Fruit fly (Drosophila melanogaster) whole organism, prepupa: ENCODE measurements around the gene Gyc88E.

Experiments
- Blimp-1 ChIP-seq: fragments of 200-800 bp; sonication (Bioruptor generic); optimal IDR thresholded peaks from 3 replicates; lab custom pipeline; 2017; ENCODE audit warnings: missing biosample characterization, missing genetic modification characterization, mild to moderate bottlenecking, moderate library complexity, missing genetic modification reagents
- CG10631 ChIP-seq: fragments of 200-800 bp; sonication (Bioruptor generic); optimal IDR thresholded peaks from 2 replicates; lab custom pipeline; 2016; ENCODE audit warnings: missing biosample characterization, missing genetic modification characterization
- CG10669 ChIP-seq: fragments of 200-800 bp; sonication (Bioruptor generic); optimal IDR thresholded peaks from 3 replicates; lab custom pipeline; 2018; ENCODE audit warnings: missing biosample characterization, mild to moderate bottlenecking, missing genetic modification characterization, moderate library complexity
- CG11294 ChIP-seq: fragments of 200-800 bp; sonication (Bioruptor generic); IDR thresholded peaks from 2 replicates; pipeline ENCODE4 v1.3.6; 2022; ENCODE audit warnings: missing biosample characterization, missing genetic modification characterization
- CG11762 ChIP-seq: fragments of 200-800 bp; sonication (Bioruptor generic); optimal IDR thresholded peaks from 3 replicates; lab custom pipeline; 2016; ENCODE audit warnings: missing biosample characterization, missing genetic modification characterization; ENCODE audit not compliant: insufficient read depth
- CG11902 ChIP-seq: fragments of 200-800 bp; sonication (Bioruptor generic); optimal IDR thresholded peaks from 3 replicates; lab custom pipeline; 2016; ENCODE audit warnings: missing biosample characterization, missing genetic modification characterization
- CG15336 ChIP-seq: fragments of 200-800 bp; sonication (Bioruptor generic); IDR thresholded peaks from 2 replicates; pipeline ENCODE4 v1.3.6; 2022; ENCODE audit warnings: missing biosample characterization, missing genetic modification characterization
- CG16779 ChIP-seq: fragments of 200-800 bp; sonication (Bioruptor generic); optimal IDR thresholded peaks from 3 replicates; lab custom pipeline; 2017; ENCODE audit warnings: missing biosample characterization, mild to moderate bottlenecking, missing genetic modification characterization
- CG32006 ChIP-seq: fragments of 200-800 bp; sonication (Bioruptor generic); optimal IDR thresholded peaks from 3 replicates; lab custom pipeline; 2017; ENCODE audit warnings: missing biosample characterization, mild to moderate bottlenecking, missing genetic modification characterization
- CG34406 ChIP-seq: fragments of 200-800 bp; sonication (Bioruptor generic); optimal IDR thresholded peaks from 3 replicates; lab custom pipeline; 2016; ENCODE audit warnings: missing biosample characterization, missing genetic modification characterization
- CG3919 ChIP-seq: fragments of 200-800 bp; sonication (Bioruptor generic); optimal IDR thresholded peaks from 3 replicates; lab custom pipeline; 2016; ENCODE audit warnings: missing biosample characterization, missing genetic modification characterization
- CG6163 ChIP-seq: fragments of 200-800 bp; sonication (Bioruptor generic); IDR thresholded peaks from 3 replicates; pipeline ENCODE4 v1.3.6; 2022; ENCODE audit warnings: missing biosample characterization, missing genetic modification characterization
- CG6276 ChIP-seq: fragments of 200-800 bp; sonication (Bioruptor generic); optimal IDR thresholded peaks from 2 replicates; lab custom pipeline; 2017; ENCODE audit warnings: missing biosample characterization, mild to moderate bottlenecking, missing genetic modification characterization
- CG6792 ChIP-seq: fragments of 200-800 bp; sonication (Bioruptor generic); optimal IDR thresholded peaks from 3 replicates; lab custom pipeline; 2016; ENCODE audit warnings: missing biosample characterization, missing genetic modification characterization
- CG6854 ChIP-seq: fragments of 200-800 bp; sonication (Bioruptor generic); optimal IDR thresholded peaks from 2 replicates; lab custom pipeline; 2017; ENCODE audit warnings: missing biosample characterization, mild to moderate bottlenecking, missing genetic modification characterization
- CG7368 ChIP-seq: fragments of 200-800 bp; sonication (Bioruptor generic); optimal IDR thresholded peaks from 3 replicates; lab custom pipeline; 2016; ENCODE audit warnings: missing biosample characterization, missing genetic modification characterization
- CG8119 ChIP-seq: fragments of 200-800 bp; sonication (Bioruptor generic); IDR thresholded peaks from 3 replicates; pipeline ENCODE4 v1.3.6; 2022; ENCODE audit warnings: missing biosample characterization, missing genetic modification characterization
- CG8319 ChIP-seq: fragments of 200-800 bp; sonication (Bioruptor generic); optimal IDR thresholded peaks from 3 replicates; lab custom pipeline; 2016; ENCODE audit warnings: missing biosample characterization, missing genetic modification characterization
- CG8632 ChIP-seq: fragments of 200-800 bp; sonication (Bioruptor generic); optimal IDR thresholded peaks from 3 replicates; lab custom pipeline; 2016; ENCODE audit warnings: missing biosample characterization, missing genetic modification characterization
- Eip78C ChIP-seq: fragments of 200-800 bp; sonication (Bioruptor generic); peaks from one replicate; lab custom pipeline; 2016; ENCODE audit warnings: missing biosample characterization, missing genetic modification characterization
- Ets21C ChIP-seq: fragments of 200-800 bp; sonication (Bioruptor generic); optimal IDR thresholded peaks from 3 replicates; lab custom pipeline; 2016; ENCODE audit warnings: missing biosample characterization, missing genetic modification characterization
- Ets96B ChIP-seq: fragments of 200-800 bp; optimal IDR thresholded peaks from 2 replicates; lab custom pipeline; 2019; ENCODE audit warnings: missing biosample characterization, mild to moderate bottlenecking, missing genetic modification characterization, moderate library complexity
- Gug ChIP-seq: fragments of 200-800 bp; sonication (Bioruptor generic); IDR thresholded peaks from 2 replicates; pipeline ENCODE4 v1.3.6; 2022; ENCODE audit warnings: missing biosample characterization, missing genetic modification characterization
- Hr39 ChIP-seq: fragments of 200-800 bp; sonication (Bioruptor generic); optimal IDR thresholded peaks from 2 replicates; lab custom pipeline; 2016; ENCODE audit warnings: missing biosample characterization, missing genetic modification characterization
- Lpt ChIP-seq: fragments of 200-800 bp; sonication (Bioruptor generic); optimal IDR thresholded peaks from 3 replicates; lab custom pipeline; 2016; ENCODE audit warnings: missing biosample characterization, missing genetic modification characterization
- OdsH ChIP-seq: fragments of 200-800 bp; sonication (Bioruptor generic); optimal IDR thresholded peaks from 3 replicates; lab custom pipeline; 2016; ENCODE audit warnings: missing biosample characterization, missing genetic modification characterization
- Smox ChIP-seq: fragments of 200-800 bp; sonication (Bioruptor generic); optimal IDR thresholded peaks from 3 replicates; lab custom pipeline; 2016; ENCODE audit warnings: missing biosample characterization, missing genetic modification characterization
- Sox102F ChIP-seq: fragments of 200-800 bp; sonication (Bioruptor generic); optimal IDR thresholded peaks from 2 replicates; lab custom pipeline; 2016; ENCODE audit warnings: missing biosample characterization, mild to moderate bottlenecking, missing genetic modification characterization
- Sox14 ChIP-seq: fragments of 200-800 bp; sonication (Bioruptor generic); optimal IDR thresholded peaks from 3 replicates; lab custom pipeline; 2016; ENCODE audit warnings: missing biosample characterization, missing genetic modification characterization
- Sox15 ChIP-seq: fragments of 200-800 bp; sonication (Bioruptor generic); optimal IDR thresholded peaks from 3 replicates; lab custom pipeline; 2016; ENCODE audit warnings: missing biosample characterization, missing genetic modification characterization
- achi ChIP-seq: fragments of 200-800 bp; sonication (Bioruptor generic); optimal IDR thresholded peaks from 3 replicates; lab custom pipeline; 2016; ENCODE audit warnings: missing biosample characterization, missing genetic modification characterization
- acj6 ChIP-seq: fragments of 200-800 bp; sonication (Bioruptor generic); optimal IDR thresholded peaks from 3 replicates; lab custom pipeline; 2016; ENCODE audit warnings: missing biosample characterization, missing genetic modification characterization
- dac ChIP-seq: fragments of 200-800 bp; sonication (Bioruptor generic); optimal IDR thresholded peaks from 2 replicates; lab custom pipeline; 2017; ENCODE audit warnings: missing biosample characterization, mild to moderate bottlenecking, missing genetic modification characterization
- dsx ChIP-seq: fragments of 200-800 bp; optimal IDR thresholded peaks from 3 replicates; lab custom pipeline; 2019; ENCODE audit warnings: missing biosample characterization, mild to moderate bottlenecking, missing genetic modification characterization, moderate library complexity; ENCODE audit not compliant: poor library complexity, severe bottlenecking
- eg ChIP-seq: fragments of 200-800 bp; sonication (Bioruptor generic); IDR thresholded peaks from 3 replicates; pipeline ENCODE4 v1.3.6; 2022; ENCODE audit warnings: missing biosample characterization, missing genetic modification characterization
- esn ChIP-seq: fragments of 200-800 bp; sonication (Bioruptor generic); optimal IDR thresholded peaks from 2 replicates; lab custom pipeline; 2016; ENCODE audit warnings: missing biosample characterization, mild to moderate bottlenecking, missing genetic modification characterization, moderate library complexity
- fd59A ChIP-seq: fragments of 200-800 bp; sonication (Bioruptor generic); optimal IDR thresholded peaks from 2 replicates; lab custom pipeline; 2017; ENCODE audit warnings: missing biosample characterization, mild to moderate bottlenecking, missing genetic modification characterization, missing genetic modification reagents
- fd85E ChIP-seq: fragments of 200-800 bp; sonication (Bioruptor generic); optimal IDR thresholded peaks from 3 replicates; lab custom pipeline; 2016; ENCODE audit warnings: missing biosample characterization, missing genetic modification characterization
- fkh ChIP-seq: fragments of 200-800 bp; sonication (Bioruptor generic); optimal IDR thresholded peaks from 3 replicates; lab custom pipeline; 2017; ENCODE audit warnings: missing biosample characterization, mild to moderate bottlenecking, missing genetic modification characterization, moderate library complexity
- net ChIP-seq: fragments of 200-800 bp; sonication (Bioruptor generic); optimal IDR thresholded peaks from 3 replicates; lab custom pipeline; 2016; ENCODE audit warnings: missing biosample characterization, missing genetic modification characterization
- salr ChIP-seq, 2 experiments: fragments of 200-800 bp; sonication (Bioruptor generic); optimal IDR thresholded peaks; 3 replicates each; lab custom pipeline; 2016 to 2018; ENCODE audit warnings: missing biosample characterization in 2 of 2, missing genetic modification characterization in 2 of 2, mild to moderate bottlenecking in 1 of 2
- svp ChIP-seq: fragments of 200-800 bp; sonication (Bioruptor generic); peaks from one replicate; lab custom pipeline; 2016; ENCODE audit warnings: missing biosample characterization, missing genetic modification characterization
- topi ChIP-seq: fragments of 200-800 bp; sonication (Bioruptor generic); optimal IDR thresholded peaks from 3 replicates; lab custom pipeline; 2016; ENCODE audit warnings: missing biosample characterization, missing genetic modification characterization
- vri ChIP-seq: fragments of 200-800 bp; sonication (Bioruptor generic); optimal IDR thresholded peaks from 3 replicates; lab custom pipeline; 2016; ENCODE audit warnings: missing biosample characterization, mild to moderate bottlenecking, missing genetic modification characterization

The Gyc88E gene

dm6 chr3R:15145491-15145890 is 4.7 kb upstream of the Gyc88E start (continued):
- peak; percentile 89 for TF ChIP-seq eg (GFP tag; lab: Robert Waterston, UW)
- TF ChIP-seq CG6163 (GFP tag; lab: Robert Waterston, UW) = peak; percentile 85
- no peak for TF ChIP-seq dsx (GFP tag; lab: Kevin White, UChicago)
- TF ChIP-seq achi (GFP tag; lab: Kevin White, UChicago) = peak; percentile 79
- peak; percentile 85 for TF ChIP-seq CG15336
- TF ChIP-seq Ets21C = no peak
- peak; percentile 67 for TF ChIP-seq CG34406 (GFP tag; lab: Kevin White, UChicago)
- TF ChIP-seq CG6792 = peak; percentile 73

dm6 chr3R:15146408-15147037 is 3.7 kb upstream of the Gyc88E start:
- TF ChIP-seq CG7368 (GFP tag; lab: Kevin White, UChicago) = no peak
- 0 out of 3 replicates have a peak, but pooled peaks have one; percentile 18 for TF ChIP-seq CG6163 (GFP tag; lab: Robert Waterston, UW)
- TF ChIP-seq achi (GFP tag; lab: Kevin White, UChicago) = no peak
- TF ChIP-seq Lpt (GFP tag; lab: Kevin White, UChicago) = no peak
- peak; percentile 82 for TF ChIP-seq svp
- no peak for TF ChIP-seq net (GFP tag; lab: Kevin White, UChicago)
- TF ChIP-seq CG8632 = no peak
- no peak for TF ChIP-seq CG11902 (GFP tag; lab: Kevin White, UChicago)
- no peak for TF ChIP-seq CG11762 (GFP tag; lab: Kevin White, UChicago)
- peak; percentile 54 for TF ChIP-seq Eip78C (GFP tag; lab: Kevin White, UChicago)
- TF ChIP-seq dac (GFP tag; lab: Kevin White, UChicago) = no peak
- no peak for TF ChIP-seq Sox15 (GFP tag; lab: Kevin White, UChicago)
- no peak for TF ChIP-seq Sox14
- peak; percentile 3 for TF ChIP-seq Blimp-1 (GFP tag; lab: Kevin White, UChicago)
- TF ChIP-seq fkh (GFP tag; lab: Kevin White, UChicago) = peak; percentile 19

- TF ChIP-seq Blimp-1 (GFP tag; lab: Kevin White, UChicago) (peak; percentile 8), vri (GFP tag; lab: Kevin White, UChicago) (peak; percentile 61), CG8119 (GFP tag; lab: Robert Waterston, UW) (peak; percentile 63), eg (GFP tag; lab: Robert Waterston, UW) (peak; percentile 86), CG3919 (GFP tag; lab: Kevin White, UChicago) (peak; percentile 49), svp (peak; percentile 66), Ets21C (no peak), CG6854 (GFP tag; lab: Kevin White, UChicago) (peak; percentile 62), CG10631 (no peak), topi (GFP tag; lab: Kevin White, UChicago) (peak; percentile 25), dac (GFP tag; lab: Kevin White, UChicago) (peak; percentile 35), fkh (GFP tag; lab: Kevin White, UChicago) (peak; percentile 76), achi (GFP tag; lab: Kevin White, UChicago) (peak; percentile 22), CG8319 (GFP tag; lab: Kevin White, UChicago) (no peak), Sox102F (GFP tag; lab: Kevin White, UChicago) (peak; percentile 58), CG32006 (GFP tag; lab: Kevin White, UChicago) (peak; percentile 69), fd85E (no peak), acj6 (no peak), Gug (GFP tag; lab: Robert Waterston, UW) (0 out of 2 replicates have a peak, but pooled peaks have one; percentile 37), CG11762 (GFP tag; lab: Kevin White, UChicago) (no peak), Hr39 (no peak), fd59A (no peak), Smox (GFP tag; lab: Kevin White, UChicago) (no peak), CG6276 (GFP tag; lab: Kevin White, UChicago) (peak; percentile 80), OdsH (GFP tag; lab: Kevin White, UChicago) (peak; percentile 14), Lpt (GFP tag; lab: Kevin White, UChicago) (peak; percentile 81), Ets96B (peak; percentile 65), CG10669 (GFP tag; lab: Kevin White, UChicago) (peak; percentile 56), esn (peak; percentile 30), CG8632 (peak; percentile 50), CG11294 (peak; percentile 25; the same call in 1 of the 2 replicates), salr (GFP tag; optimal IDR thresholded peaks at IDR 0.05; lab: Kevin White, UChicago) (peak; percentile 46 to 63), CG16779 (tag; lab: Kevin White, UChicago) (peak; percentile 76)
These were observed 3.0 kb upstream of the Gyc88E start, which contains the start of gene Glys for dm6 chr3R:15147038-15147744. Gene Glys (minus strand): TSS chr3R:15147531.
